Fruit fly (Drosophila melanogaster) whole organism, embryonic: ENCODE results near the gene SdhC.

Experiments used
- CG10147 ChIP-seq: fragments of 200-800 bp; sonication (Bioruptor generic); optimal IDR thresholded peaks from 2 replicates; lab custom pipeline; 2019; ENCODE audit warnings: missing biosample characterization, mild to moderate bottlenecking, missing genetic modification characterization, moderate library complexity
- CG10462 ChIP-seq: fragments of 200-800 bp; sonication (Bioruptor generic); optimal IDR thresholded peaks from 2 replicates; lab custom pipeline; 2016; ENCODE audit warnings: missing biosample characterization, missing genetic modification characterization
- CG10565 ChIP-seq: fragments of 200-800 bp; sonication (Bioruptor generic); optimal IDR thresholded peaks from 3 replicates; lab custom pipeline; 2016; ENCODE audit warnings: missing biosample characterization, mild to moderate bottlenecking, missing genetic modification characterization
- CG12219 ChIP-seq: fragments of 200-800 bp; sonication (Bioruptor generic); optimal IDR thresholded peaks from 3 replicates; lab custom pipeline; 2018; ENCODE audit warnings: missing biosample characterization, mild to moderate bottlenecking, missing genetic modification characterization
- CG13123 ChIP-seq: fragments of 200-800 bp; sonication (Bioruptor generic); optimal IDR thresholded peaks from 2 replicates; lab custom pipeline; 2016; ENCODE audit warnings: missing biosample characterization, missing genetic modification characterization
- CG1603 ChIP-seq: fragments of 200-800 bp; sonication (Bioruptor generic); optimal IDR thresholded peaks from 2 replicates; lab custom pipeline; 2019; ENCODE audit warnings: missing biosample characterization, mild to moderate bottlenecking, missing genetic modification characterization, moderate library complexity
- CG17359 ChIP-seq: fragments of 200-800 bp; sonication (Bioruptor generic); optimal IDR thresholded peaks from 3 replicates; lab custom pipeline; 2018; ENCODE audit warnings: missing biosample characterization, mild to moderate bottlenecking, missing genetic modification characterization, moderate library complexity
- CG17568 ChIP-seq: fragments of 200-800 bp; sonication (Bioruptor generic); optimal IDR thresholded peaks from 2 replicates; lab custom pipeline; 2018; ENCODE audit warnings: missing biosample characterization, mild to moderate bottlenecking, missing genetic modification characterization, moderate library complexity
- CG17829 ChIP-seq: fragments of 200-800 bp; optimal IDR thresholded peaks from 2 replicates; lab custom pipeline; 2019; ENCODE audit warnings: missing biosample characterization, mild to moderate bottlenecking, missing genetic modification characterization, moderate library complexity
- CG18262 ChIP-seq: fragments of 200-800 bp; optimal IDR thresholded peaks from 3 replicates; lab custom pipeline; 2019; ENCODE audit warnings: missing biosample characterization, mild to moderate bottlenecking, missing genetic modification characterization, moderate library complexity
- CG30020 ChIP-seq: fragments of 200-800 bp; optimal IDR thresholded peaks from 2 replicates; lab custom pipeline; 2019; ENCODE audit warnings: missing biosample characterization, mild to moderate bottlenecking, missing genetic modification characterization, moderate library complexity
- CG31365 ChIP-seq: fragments of 200-800 bp; sonication (Bioruptor generic); optimal IDR thresholded peaks from 2 replicates; lab custom pipeline; 2018; ENCODE audit warnings: missing biosample characterization, mild to moderate bottlenecking, missing genetic modification characterization
- CG31441 ChIP-seq: fragments of 200-800 bp; sonication (Bioruptor generic); IDR thresholded peaks from 2 replicates; pipeline ENCODE4 v1.3.6; 2022; ENCODE audit warnings: missing biosample characterization, missing genetic modification characterization
- CG3995 ChIP-seq: fragments of 200-800 bp; sonication (Bioruptor generic); optimal IDR thresholded peaks from 3 replicates; lab custom pipeline; 2016; ENCODE audit warnings: missing biosample characterization, missing genetic modification characterization
- CG4360 ChIP-seq: fragments of 200-800 bp; sonication (Bioruptor generic); IDR thresholded peaks from 2 replicates; pipeline ENCODE4 v1.3.6; 2022; ENCODE audit warnings: missing biosample characterization, missing genetic modification characterization
- CG6765 ChIP-seq: fragments of 200-800 bp; sonication (Bioruptor generic); optimal IDR thresholded peaks from 3 replicates; lab custom pipeline; 2017; ENCODE audit warnings: missing biosample characterization, mild to moderate bottlenecking, missing genetic modification characterization
- CG8089 ChIP-seq: fragments of 200-800 bp; sonication (Bioruptor generic); optimal IDR thresholded peaks from 3 replicates; lab custom pipeline; 2016; ENCODE audit warnings: missing biosample characterization, missing genetic modification characterization
- CG9797 ChIP-seq: fragments of 200-800 bp; sonication (Bioruptor generic); optimal IDR thresholded peaks from 3 replicates; lab custom pipeline; 2018; ENCODE audit warnings: missing biosample characterization, mild to moderate bottlenecking, missing genetic modification characterization
- Doc2 ChIP-seq: fragments of 200-800 bp; sonication (Bioruptor generic); IDR thresholded peaks from 2 replicates; pipeline ENCODE4 v1.3.6; 2022; ENCODE audit warnings: missing biosample characterization, missing genetic modification characterization
- Dp ChIP-seq: fragments of 200-800 bp; sonication (Bioruptor generic); optimal IDR thresholded peaks from 2 replicates; lab custom pipeline; 2018; ENCODE audit warnings: missing biosample characterization, mild to moderate bottlenecking, missing genetic modification characterization, moderate library complexity
- E2f2 ChIP-seq: fragments of 200-800 bp; sonication (Bioruptor generic); IDR thresholded peaks from 2 replicates; pipeline ENCODE4 v1.3.6; 2022; ENCODE audit warnings: missing biosample characterization, missing genetic modification characterization
- Fer1 ChIP-seq: fragments of 200-800 bp; sonication (Bioruptor generic); optimal IDR thresholded peaks from 2 replicates; lab custom pipeline; 2017; ENCODE audit warnings: missing biosample characterization, mild to moderate bottlenecking, missing genetic modification characterization
- Hr51 ChIP-seq, 2 experiments: fragments of 200-800 bp; sonication (Bioruptor generic); optimal IDR thresholded peaks; 2 replicates in 1 of 2; 3 replicates in 1 of 2; lab custom pipeline; 2016 to 2018; ENCODE audit warnings: missing biosample characterization in 2 of 2, missing genetic modification characterization in 2 of 2, mild to moderate bottlenecking in 1 of 2, moderate library complexity in 1 of 2
- Lim3 ChIP-seq: fragments of 200-800 bp; sonication (Bioruptor generic); IDR thresholded peaks from 2 replicates; pipeline ENCODE4 v1.3.6; 2022; ENCODE audit warnings: missing biosample characterization, missing genetic modification characterization
- MESR4 ChIP-seq: fragments of 200-800 bp; sonication (Bioruptor generic); optimal IDR thresholded peaks from 2 replicates; lab custom pipeline; 2018; ENCODE audit warnings: missing biosample characterization, mild to moderate bottlenecking, missing genetic modification characterization, moderate library complexity
- Nf-YC ChIP-seq: fragments of 200-800 bp; optimal IDR thresholded peaks from 3 replicates; lab custom pipeline; 2019; ENCODE audit warnings: missing biosample characterization, mild to moderate bottlenecking, missing genetic modification characterization, moderate library complexity
- Opbp ChIP-seq: fragments of 200-800 bp; sonication (Bioruptor generic); IDR thresholded peaks from 3 replicates; pipeline ENCODE4 v1.3.6; 2022; ENCODE audit warnings: missing biosample characterization, missing genetic modification characterization; ENCODE audit not compliant: partially characterized antibody
- Spps ChIP-seq: fragments of 200-800 bp; sonication (Bioruptor generic); optimal IDR thresholded peaks from 2 replicates; lab custom pipeline; 2018; ENCODE audit warnings: missing biosample characterization, mild to moderate bottlenecking, missing genetic modification characterization
- Taf1 ChIP-seq: fragments of 200-800 bp; sonication (Bioruptor generic); IDR thresholded peaks from 2 replicates; pipeline ENCODE4 v1.3.6; 2022; ENCODE audit warnings: missing biosample characterization, missing genetic modification characterization
- ab ChIP-seq: fragments of 200-800 bp; sonication (Bioruptor generic); optimal IDR thresholded peaks from 2 replicates; lab custom pipeline; 2016; ENCODE audit warnings: missing biosample characterization, missing genetic modification characterization
- az2 ChIP-seq: fragments of 200-800 bp; sonication (Bioruptor generic); optimal IDR thresholded peaks from 3 replicates; lab custom pipeline; 2016; ENCODE audit warnings: missing biosample characterization, missing genetic modification characterization
- bowl ChIP-seq: fragments of 200-800 bp; sonication (Bioruptor generic); IDR thresholded peaks from 2 replicates; pipeline ENCODE4 v1.3.6; 2022; ENCODE audit warnings: missing biosample characterization, missing genetic modification characterization
- dmrt99B ChIP-seq: fragments of 200-800 bp; sonication (Bioruptor generic); optimal IDR thresholded peaks from 2 replicates; lab custom pipeline; 2018; ENCODE audit warnings: missing biosample characterization, mild to moderate bottlenecking, missing genetic modification characterization, moderate library complexity
- eyg ChIP-seq: fragments of 200-800 bp; sonication (Bioruptor generic); optimal IDR thresholded peaks from 3 replicates; lab custom pipeline; 2016; ENCODE audit warnings: missing biosample characterization, missing genetic modification characterization
- fd102C ChIP-seq: fragments of 200-800 bp; sonication (Bioruptor generic); optimal IDR thresholded peaks from 2 replicates; lab custom pipeline; 2018; ENCODE audit warnings: missing biosample characterization, mild to moderate bottlenecking, missing genetic modification characterization, moderate library complexity
- fd64A ChIP-seq: fragments of 200-800 bp; sonication (Bioruptor generic); optimal IDR thresholded peaks from 3 replicates; lab custom pipeline; 2018; ENCODE audit warnings: missing biosample characterization, mild to moderate bottlenecking, missing genetic modification characterization
- fd96Cb ChIP-seq: fragments of 200-800 bp; sonication (Bioruptor generic); optimal IDR thresholded peaks from 2 replicates; lab custom pipeline; 2018; ENCODE audit warnings: missing biosample characterization, mild to moderate bottlenecking, missing genetic modification characterization, moderate library complexity
- gt ChIP-seq: fragments of 200-800 bp; sonication (Bioruptor generic); IDR thresholded peaks from 2 replicates; pipeline ENCODE4 v1.3.6; 2022; ENCODE audit warnings: missing biosample characterization, missing genetic modification characterization
- kah ChIP-seq: fragments of 200-800 bp; sonication (Bioruptor generic); optimal IDR thresholded peaks from 2 replicates; lab custom pipeline; 2018; ENCODE audit warnings: missing biosample characterization, mild to moderate bottlenecking, missing genetic modification characterization
- lmd ChIP-seq: fragments of 200-800 bp; sonication (Bioruptor generic); IDR thresholded peaks from 2 replicates; pipeline ENCODE4 v1.3.6; 2022; ENCODE audit warnings: missing biosample characterization, missing genetic modification characterization
- org-1 ChIP-seq: fragments of 200-800 bp; sonication (Bioruptor generic); optimal IDR thresholded peaks from 2 replicates; lab custom pipeline; 2017; ENCODE audit warnings: missing biosample characterization, missing genetic modification characterization
- repo ChIP-seq: fragments of 200-800 bp; sonication (Bioruptor generic); optimal IDR thresholded peaks from 2 replicates; lab custom pipeline; 2016; ENCODE audit warnings: missing biosample characterization, missing genetic modification characterization
- sna ChIP-seq: fragments of 200-800 bp; sonication (Bioruptor generic); IDR thresholded peaks from 2 replicates; pipeline ENCODE4 v1.3.6; 2022; ENCODE audit warnings: missing biosample characterization, missing genetic modification characterization; ENCODE audit not compliant: partially characterized antibody
- ssp ChIP-seq: fragments of 200-800 bp; sonication (Bioruptor generic); IDR thresholded peaks from 2 replicates; pipeline ENCODE4 v1.3.6; 2022; ENCODE audit warnings: missing biosample characterization, missing genetic modification characterization
- stc ChIP-seq: fragments of 200-800 bp; sonication (Bioruptor generic); IDR thresholded peaks from 2 replicates; pipeline ENCODE4 v1.3.6; 2022; ENCODE audit warnings: missing biosample characterization, missing genetic modification characterization
- stwl ChIP-seq: fragments of 200-800 bp; sonication (Bioruptor generic); optimal IDR thresholded peaks from 3 replicates; lab custom pipeline; 2018; ENCODE audit warnings: missing biosample characterization, mild to moderate bottlenecking, missing genetic modification characterization, moderate library complexity
- trh ChIP-seq: fragments of 200-800 bp; sonication (Bioruptor generic); optimal IDR thresholded peaks from 2 replicates; lab custom pipeline; 2016; ENCODE audit warnings: missing biosample characterization, missing genetic modification characterization
- tx ChIP-seq: fragments of 200-800 bp; sonication (Bioruptor generic); optimal IDR thresholded peaks from 2 replicates; lab custom pipeline; 2016; ENCODE audit warnings: missing biosample characterization, missing genetic modification characterization
- wek ChIP-seq: fragments of 200-800 bp; sonication (Bioruptor generic); optimal IDR thresholded peaks from 3 replicates; lab custom pipeline; 2018; ENCODE audit warnings: missing biosample characterization, mild to moderate bottlenecking, missing genetic modification characterization, moderate library complexity
- zen2 ChIP-seq: fragments of 200-800 bp; sonication (Bioruptor generic); IDR thresholded peaks from 3 replicates; pipeline ENCODE4 v1.3.6; 2022; ENCODE audit warnings: missing biosample characterization, missing genetic modification characterization; ENCODE audit not compliant: partially characterized antibody

The SdhC gene

dm6 chr3R:11216156-11216630 lies 6.5 kb upstream of the SdhC start, which contains the start of the genes RpS25 and CG4820 (continued):
- TF ChIP-seq Spps (tag; lab: Kevin White, UChicago) (peak; percentile 78), CG10565 (GFP tag; lab: Kevin White, UChicago) (peak; percentile 59), repo (GFP tag; lab: Kevin White, UChicago) (peak; percentile 92), CG1603 (peak; percentile 97), fd102C (GFP tag; lab: Kevin White, UChicago) (peak; percentile 87), eyg (GFP tag; lab: Kevin White, UChicago) (peak; percentile 94), kah (peak; percentile 85), Fer1 (GFP tag; lab: Kevin White, UChicago) (peak; percentile 96), Opbp (GFP tag; lab: Robert Waterston, UW) (peak; percentile 76), CG8089 (GFP tag; lab: Kevin White, UChicago) (peak; percentile 93), CG31365 (peak; percentile 86), CG13123 (GFP tag; lab: Kevin White, UChicago) (peak; percentile 82), CG3995 (GFP tag; lab: Kevin White, UChicago) (peak; percentile 79), MESR4 (GFP tag; lab: Kevin White, UChicago) (peak; percentile 100), az2 (peak; percentile 70), E2f2 (GFP tag; lab: Robert Waterston, UW) (peak; percentile 80), wek (peak; percentile 92), CG6765 (peak; percentile 97), CG10147 (GFP tag; lab: Kevin White, UChicago) (peak; percentile 89), CG18262 (tag; lab: Kevin White, UChicago) (peak; percentile 81), CG30020 (tag; lab: Kevin White, UChicago) (peak; percentile 84), ssp (GFP tag; lab: Robert Waterston, UW) (peak; percentile 72), CG17359 (peak; percentile 86), lmd (GFP tag; lab: Robert Waterston, UW) (peak; percentile 72), Hr51 (GFP tag; optimal IDR thresholded peaks at IDR 0.05; lab: Kevin White, UChicago) (peak; percentile 84 to 86), Taf1 (GFP tag; lab: Robert Waterston, UW) (peak; percentile 51; the same call in 1 of the 2 replicates), CG9797 (peak; percentile 99), sna (peak; percentile 89), org-1 (GFP tag; lab: Kevin White, UChicago) (peak; percentile 93), ab (no peak), CG31441 (GFP tag; lab: Robert Waterston, UW) (peak; percentile 89), Lim3 (GFP tag; lab: Robert Waterston, UW) (peak; percentile 28; the same call in 1 of the 2 replicates), zen2 (GFP tag; lab: Robert Waterston, UW) (peak; percentile 67; the same call in 2 of the 3 replicates), CG12219 (peak; percentile 90), tx (GFP tag; lab: Kevin White, UChicago) (peak; percentile 80), bowl (GFP tag; lab: Robert Waterston, UW) (peak; percentile 71), trh (GFP tag; lab: Kevin White, UChicago) (peak; percentile 86), CG4360 (GFP tag; lab: Robert Waterston, UW) (0 out of 2 replicates have a peak, but pooled peaks have one; percentile 37), Dp (peak; percentile 64), CG17829 (tag; lab: Kevin White, UChicago) (peak; percentile 89), fd96Cb (tag; lab: Kevin White, UChicago) (peak; percentile 73), fd64A (GFP tag; lab: Kevin White, UChicago) (peak; percentile 94), stc (GFP tag; lab: Robert Waterston, UW) (peak; percentile 79), dmrt99B (tag; lab: Kevin White, UChicago) (peak; percentile 82), CG10462 (GFP tag; lab: Kevin White, UChicago) (peak; percentile 76), stwl (tag; lab: Kevin White, UChicago) (peak; percentile 88), CG17568 (GFP tag; lab: Kevin White, UChicago) (peak; percentile 93), Nf-YC (tag; lab: Kevin White, UChicago) (peak; percentile 81), Doc2 (GFP tag; lab: Robert Waterston, UW) (peak; percentile 50), gt (GFP tag; lab: Robert Waterston, UW) (peak; percentile 69; the same call in 1 of the 2 replicates)
